Fruit fly (Drosophila melanogaster) whole organism, embryonic: ENCODE measurements around the gene mdu.
A peak's percentile ranks its signal among the peaks of the same experiment; 100 is the strongest.

Experiments
- Adf1 ChIP-seq: fragments of 200-800 bp; sonication (Bioruptor generic); IDR thresholded peaks from 2 replicates; pipeline ENCODE4 v1.3.6; 2022; ENCODE audit warnings: missing biosample characterization, missing genetic modification characterization
- BEAF-32 ChIP-seq: fragments of 200-800 bp; sonication (Bioruptor generic); optimal IDR thresholded peaks from 3 replicates; lab custom pipeline; 2017; ENCODE audit warnings: missing biosample characterization, missing genetic modification characterization, mild to moderate bottlenecking, moderate library complexity, missing genetic modification reagents
- Bdp1 ChIP-seq: fragments of 200-800 bp; sonication (Bioruptor generic); optimal IDR thresholded peaks from 3 replicates; lab custom pipeline; 2016; ENCODE audit warnings: missing biosample characterization, missing genetic modification characterization
- CG10209 ChIP-seq: fragments of 200-800 bp; sonication (Bioruptor generic); optimal IDR thresholded peaks from 3 replicates; lab custom pipeline; 2017; ENCODE audit warnings: missing biosample characterization, mild to moderate bottlenecking, missing genetic modification characterization, missing genetic modification reagents
- CG1024 ChIP-seq: fragments of 200-800 bp; sonication (Bioruptor generic); IDR thresholded peaks from 2 replicates; pipeline ENCODE4 v1.3.6; 2022; ENCODE audit warnings: missing biosample characterization, missing genetic modification characterization
- CG10543 ChIP-seq: fragments of 200-800 bp; sonication (Bioruptor generic); optimal IDR thresholded peaks from 3 replicates; lab custom pipeline; 2017; ENCODE audit warnings: missing biosample characterization, mild to moderate bottlenecking, missing genetic modification characterization, moderate library complexity
- CG1233 ChIP-seq: fragments of 200-800 bp; sonication (Bioruptor generic); optimal IDR thresholded peaks from 4 replicates; lab custom pipeline; 2018; ENCODE audit warnings: missing biosample characterization, mild to moderate bottlenecking, missing genetic modification characterization
- CG12391 ChIP-seq: fragments of 200-800 bp; sonication (Bioruptor generic); optimal IDR thresholded peaks from 3 replicates; lab custom pipeline; 2018; ENCODE audit warnings: missing biosample characterization, mild to moderate bottlenecking, missing genetic modification characterization, moderate library complexity
- CG14860 ChIP-seq: fragments of 200-800 bp; sonication (Bioruptor generic); IDR thresholded peaks from 3 replicates; pipeline ENCODE4 v1.3.6; 2022; ENCODE audit warnings: missing biosample characterization, missing genetic modification characterization; ENCODE audit not compliant: partially characterized antibody
- CG17361 ChIP-seq: fragments of 200-800 bp; sonication (Bioruptor generic); IDR thresholded peaks from 3 replicates; pipeline ENCODE4 v1.3.6; 2022; ENCODE audit warnings: missing biosample characterization, missing genetic modification characterization
- CG17568 ChIP-seq: fragments of 200-800 bp; sonication (Bioruptor generic); optimal IDR thresholded peaks from 2 replicates; lab custom pipeline; 2018; ENCODE audit warnings: missing biosample characterization, mild to moderate bottlenecking, missing genetic modification characterization, moderate library complexity
- CG17802 ChIP-seq: fragments of 200-800 bp; sonication (Bioruptor generic); optimal IDR thresholded peaks from 2 replicates; lab custom pipeline; 2018; ENCODE audit warnings: missing biosample characterization, mild to moderate bottlenecking, missing genetic modification characterization, moderate library complexity
- CG18262 ChIP-seq: fragments of 200-800 bp; optimal IDR thresholded peaks from 3 replicates; lab custom pipeline; 2019; ENCODE audit warnings: missing biosample characterization, mild to moderate bottlenecking, missing genetic modification characterization, moderate library complexity
- CG1832 ChIP-seq: fragments of 200-800 bp; sonication (Bioruptor generic); optimal IDR thresholded peaks from 2 replicates; lab custom pipeline; 2017; ENCODE audit warnings: missing biosample characterization, mild to moderate bottlenecking, missing genetic modification characterization, inconsistent platforms
- CG18764 ChIP-seq: fragments of 200-800 bp; sonication (Bioruptor generic); optimal IDR thresholded peaks from 3 replicates; lab custom pipeline; 2016; ENCODE audit warnings: missing biosample characterization, missing genetic modification characterization
- CG2875 ChIP-seq: fragments of 200-800 bp; sonication (Bioruptor generic); optimal IDR thresholded peaks from 2 replicates; lab custom pipeline; 2017; ENCODE audit warnings: missing biosample characterization, mild to moderate bottlenecking, missing genetic modification characterization, missing genetic modification reagents
- CG32772 ChIP-seq: fragments of 200-800 bp; sonication (Bioruptor generic); IDR thresholded peaks from 2 replicates; pipeline ENCODE4 v1.3.6; 2022; ENCODE audit warnings: missing biosample characterization, missing genetic modification characterization
- CG33213 ChIP-seq: fragments of 200-800 bp; sonication (Bioruptor generic); optimal IDR thresholded peaks from 3 replicates; lab custom pipeline; 2016; ENCODE audit warnings: missing biosample characterization, missing genetic modification characterization
- CG3726 ChIP-seq: fragments of 200-800 bp; sonication (Bioruptor generic); IDR thresholded peaks from 3 replicates; pipeline ENCODE4, ENCODE4 v1.3.6; 2022; ENCODE audit warnings: missing biosample characterization, missing genetic modification characterization
- CG4282 ChIP-seq: fragments of 200-800 bp; sonication (Bioruptor generic); optimal IDR thresholded peaks from 2 replicates; lab custom pipeline; 2016; ENCODE audit warnings: missing biosample characterization, missing genetic modification characterization
- CG6689 ChIP-seq: fragments of 200-800 bp; sonication (Bioruptor generic); IDR thresholded peaks from 2 replicates; pipeline ENCODE4 v1.3.6; 2022; ENCODE audit warnings: missing biosample characterization, missing genetic modification characterization
- CG7839 ChIP-seq: fragments of 200-800 bp; sonication (Bioruptor generic); optimal IDR thresholded peaks from 3 replicates; lab custom pipeline; 2018; ENCODE audit warnings: missing biosample characterization, mild to moderate bottlenecking, missing genetic modification characterization, moderate library complexity
- CG7963 ChIP-seq: fragments of 200-800 bp; sonication (Bioruptor generic); IDR thresholded peaks from 3 replicates; pipeline ENCODE4 v1.3.6; 2022; ENCODE audit warnings: missing biosample characterization, missing genetic modification characterization; ENCODE audit not compliant: partially characterized antibody
- CG9609 ChIP-seq: fragments of 200-800 bp; sonication (Bioruptor generic); optimal IDR thresholded peaks from 3 replicates; lab custom pipeline; 2016; ENCODE audit warnings: missing biosample characterization, missing genetic modification characterization
- CkIIα-i1 ChIP-seq: fragments of 200-800 bp; sonication (Bioruptor generic); IDR thresholded peaks from 2 replicates; pipeline ENCODE4 v1.3.6; 2022; ENCODE audit warnings: missing biosample characterization, missing genetic modification characterization
- Gsc ChIP-seq: fragments of 200-800 bp; sonication (Bioruptor generic); IDR thresholded peaks from 2 replicates; pipeline ENCODE4 v1.3.6; 2022; ENCODE audit warnings: missing biosample characterization, missing genetic modification characterization
- MESR4 ChIP-seq: fragments of 200-800 bp; sonication (Bioruptor generic); optimal IDR thresholded peaks from 2 replicates; lab custom pipeline; 2018; ENCODE audit warnings: missing biosample characterization, mild to moderate bottlenecking, missing genetic modification characterization, moderate library complexity
- Sin3A ChIP-seq: fragments of >200 bp; optimal IDR thresholded peaks from 2 replicates; lab custom pipeline; 2018
- TFAM ChIP-seq: fragments of 200-800 bp; sonication (Bioruptor generic); optimal IDR thresholded peaks from 2 replicates; lab custom pipeline; 2017; ENCODE audit warnings: missing biosample characterization, missing genetic modification characterization, inconsistent platforms
- bcd ChIP-seq: fragments of 200-800 bp; sonication (Bioruptor generic); optimal IDR thresholded peaks from 2 replicates; lab custom pipeline; 2017; ENCODE audit warnings: missing biosample characterization, mild to moderate bottlenecking, missing genetic modification characterization
- cas ChIP-seq: fragments of 200-800 bp; sonication (Bioruptor generic); IDR thresholded peaks from 2 replicates; pipeline ENCODE4 v1.3.6; 2022; ENCODE audit warnings: missing biosample characterization, missing genetic modification characterization
- cg ChIP-seq: fragments of 200-800 bp; sonication (Bioruptor generic); optimal IDR thresholded peaks from 3 replicates; lab custom pipeline; 2019; ENCODE audit warnings: missing biosample characterization, mild to moderate bottlenecking, missing genetic modification characterization, moderate library complexity
- croc ChIP-seq: fragments of 200-800 bp; sonication (Bioruptor generic); conservative IDR thresholded peaks from 3 replicates; pipeline ENCODE4 v1.3.6; 2022; ENCODE audit warnings: missing biosample characterization, missing genetic modification characterization
- da ChIP-seq: fragments of 200-800 bp; sonication (Bioruptor generic); optimal IDR thresholded peaks from 2 replicates; lab custom pipeline; 2016; ENCODE audit warnings: missing biosample characterization, missing genetic modification characterization
- dan ChIP-seq: fragments of 200-800 bp; sonication (Bioruptor generic); IDR thresholded peaks from 2 replicates; pipeline ENCODE4 v1.3.6; 2022; ENCODE audit warnings: missing biosample characterization, missing genetic modification characterization
- danr ChIP-seq: fragments of 200-800 bp; sonication (Bioruptor generic); IDR thresholded peaks from 2 replicates; pipeline ENCODE4 v1.3.6; 2022; ENCODE audit warnings: missing biosample characterization, missing genetic modification characterization
- dati ChIP-seq: fragments of 200-800 bp; sonication (Bioruptor generic); IDR thresholded peaks from 2 replicates; pipeline ENCODE4 v1.3.6; 2022; ENCODE audit warnings: missing biosample characterization, missing genetic modification characterization
- dm ChIP-seq: fragments of 200-800 bp; sonication (Bioruptor generic); optimal IDR thresholded peaks from 3 replicates; lab custom pipeline; 2016; ENCODE audit warnings: missing biosample characterization, missing genetic modification characterization
- exex ChIP-seq: fragments of 200-800 bp; sonication (Bioruptor generic); optimal IDR thresholded peaks from 4 replicates; lab custom pipeline; 2018; ENCODE audit warnings: missing biosample characterization, mild to moderate bottlenecking, missing genetic modification characterization, moderate library complexity
- fd3F ChIP-seq: fragments of 200-800 bp; sonication (Bioruptor generic); optimal IDR thresholded peaks from 2 replicates; lab custom pipeline; 2018; ENCODE audit warnings: missing biosample characterization, mild to moderate bottlenecking, missing genetic modification characterization, moderate library complexity
- ftz-f1 ChIP-seq: fragments of 200-800 bp; sonication (Bioruptor generic); optimal IDR thresholded peaks from 2 replicates; lab custom pipeline; 2016; ENCODE audit warnings: missing biosample characterization, missing genetic modification characterization
- gsb-n ChIP-seq: fragments of 200-800 bp; sonication (Bioruptor generic); optimal IDR thresholded peaks from 3 replicates; lab custom pipeline; 2018; ENCODE audit warnings: missing biosample characterization, mild to moderate bottlenecking, missing genetic modification characterization
- insv ChIP-seq, 2 experiments: fragments of 200-800 bp; sonication (Bioruptor generic); optimal IDR thresholded peaks; 3 replicates each; lab custom pipeline; 2016 to 2018; ENCODE audit warnings: missing biosample characterization in 2 of 2, missing genetic modification characterization in 2 of 2
- jumu ChIP-seq: fragments of 200-800 bp; sonication (Bioruptor generic); optimal IDR thresholded peaks from 3 replicates; lab custom pipeline; 2016; ENCODE audit warnings: missing biosample characterization, missing genetic modification characterization
- luna ChIP-seq: fragments of 200-800 bp; sonication (Bioruptor generic); optimal IDR thresholded peaks from 2 replicates; lab custom pipeline; 2016; ENCODE audit warnings: missing biosample characterization, missing genetic modification characterization
- pfk ChIP-seq: fragments of 200-800 bp; sonication (Bioruptor generic); optimal IDR thresholded peaks from 2 replicates; lab custom pipeline; 2018; ENCODE audit warnings: missing biosample characterization, mild to moderate bottlenecking, missing genetic modification characterization, moderate library complexity
- scrt ChIP-seq: fragments of 200-800 bp; sonication (Bioruptor generic); optimal IDR thresholded peaks from 2 replicates; lab custom pipeline; 2018; ENCODE audit warnings: missing biosample characterization, mild to moderate bottlenecking, missing genetic modification characterization, moderate library complexity
- shn ChIP-seq: fragments of 200-800 bp; sonication (Bioruptor generic); optimal IDR thresholded peaks from 3 replicates; lab custom pipeline; 2016; ENCODE audit warnings: missing biosample characterization, missing genetic modification characterization
- ssp ChIP-seq: fragments of 200-800 bp; sonication (Bioruptor generic); IDR thresholded peaks from 2 replicates; pipeline ENCODE4 v1.3.6; 2022; ENCODE audit warnings: missing biosample characterization, missing genetic modification characterization
- trh ChIP-seq: fragments of 200-800 bp; sonication (Bioruptor generic); optimal IDR thresholded peaks from 2 replicates; lab custom pipeline; 2016; ENCODE audit warnings: missing biosample characterization, missing genetic modification characterization
- twi ChIP-seq: fragments of 200-800 bp; optimal IDR thresholded peaks from 2 replicates; lab custom pipeline; 2019; ENCODE audit warnings: missing biosample characterization, mild to moderate bottlenecking, missing genetic modification characterization, moderate library complexity

Gene mdu

dm6 chrX:12472244-12472736 lies 24.7 kb upstream of the mdu start (continued):
- TF ChIP-seq ftz-f1 (GFP tag; lab: Kevin White, UChicago) (peak; percentile 36), CG17568 (peak; percentile 81), Sin3A (no peak), cg (GFP tag; lab: Kevin White, UChicago) (peak; percentile 55), CG2875 (GFP tag; lab: Kevin White, UChicago) (peak; percentile 84), CG7839 (tag; lab: Kevin White, UChicago) (peak; percentile 98), pfk (GFP tag; lab: Kevin White, UChicago) (peak; percentile 52), CG9609 (GFP tag; lab: Kevin White, UChicago) (peak; percentile 29), CG17361 (GFP tag; lab: Robert Waterston, UW) (peak; percentile 95), dm (GFP tag; lab: Kevin White, UChicago) (no peak), luna (GFP tag; lab: Kevin White, UChicago) (peak; percentile 23), CG18262 (tag; lab: Kevin White, UChicago) (peak; percentile 93), scrt (GFP tag; lab: Kevin White, UChicago) (peak; percentile 93), CG6689 (GFP tag; lab: Robert Waterston, UW) (peak; percentile 93), da (GFP tag; lab: Kevin White, UChicago) (no peak), MESR4 (GFP tag; lab: Kevin White, UChicago) (peak; percentile 21), danr (peak; percentile 94), CG14860 (GFP tag; lab: Robert Waterston, UW) (no peak), dan (GFP tag; lab: Robert Waterston, UW) (peak; percentile 32; the same call in 1 of the 2 replicates), trh (peak; percentile 77), ssp (GFP tag; lab: Robert Waterston, UW) (peak; percentile 85), gsb-n (tag; lab: Kevin White, UChicago) (peak; percentile 85), CG18764 (GFP tag; lab: Kevin White, UChicago) (peak; percentile 68), Gsc (GFP tag; lab: Robert Waterston, UW) (no peak; the same call in 1 of the 2 replicates), bcd (peak; percentile 95), CG1832 (GFP tag; lab: Kevin White, UChicago) (no peak), CG10209 (peak; percentile 94), croc (GFP tag; lab: Robert Waterston, UW) (peak; percentile 89), CG33213 (GFP tag; lab: Kevin White, UChicago) (no peak), CG1233 (GFP tag; lab: Kevin White, UChicago) (peak; percentile 96), CG32772 (GFP tag; lab: Robert Waterston, UW) (peak; percentile 94), CG17802 (tag; lab: Kevin White, UChicago) (peak; percentile 62), TFAM (GFP tag; lab: Kevin White, UChicago) (peak; percentile 53), insv (GFP tag; optimal IDR thresholded peaks at IDR 0.05; lab: Kevin White, UChicago) (peak in 1 of 2 experiments; percentile 62), jumu (peak; percentile 36), CkIIα-i1 (peak; percentile 68; the same call in 1 of the 2 replicates), CG3726 (GFP tag; lab: Robert Waterston, UW) (peak; percentile 88), exex (peak; percentile 86), twi (peak; percentile 81), CG10543 (peak; percentile 95), CG4282 (GFP tag; lab: Kevin White, UChicago) (no peak), cas (GFP tag; lab: Robert Waterston, UW) (peak; percentile 88), shn (GFP tag; lab: Kevin White, UChicago) (no peak), dati (peak; percentile 64; the same call in 1 of the 2 replicates), Bdp1 (GFP tag; lab: Kevin White, UChicago) (peak; percentile 59), Adf1 (GFP tag; lab: Robert Waterston, UW) (peak; percentile 75), BEAF-32 (GFP tag; lab: Kevin White, UChicago) (no peak), CG1024 (GFP tag; lab: Robert Waterston, UW) (peak; percentile 84), CG12391 (tag; lab: Kevin White, UChicago) (peak; percentile 94), fd3F (peak; percentile 93), CG7963 (no peak)
